Worm (Caenorhabditis elegans) whole organism, late embryonic: ENCODE results near the gene K06A4.7.

Experiments used
- C08G9.2 ChIP-seq: sonication (generic microtip); optimal IDR thresholded peaks from 2 replicates; lab custom pipeline; 2016; ENCODE audit warnings: mild to moderate bottlenecking, missing genetic modification characterization, moderate library complexity, missing compliant biosample characterization
- K09A11.1 ChIP-seq: sonication (generic microtip); optimal IDR thresholded peaks from 2 replicates; lab custom pipeline; 2017; ENCODE audit warnings: antibody characterized with exemption, mild to moderate bottlenecking, missing genetic modification characterization, missing compliant biosample characterization; ENCODE audit not compliant: insufficient read depth
- T23F11.4 ChIP-seq: fragments of 200-800 bp; sonication (Bioruptor generic); optimal IDR thresholded peaks from 2 replicates; lab custom pipeline; 2018; ENCODE audit warnings: mild to moderate bottlenecking, missing genetic modification characterization, missing compliant biosample characterization
- ahr-1 ChIP-seq: sonication (generic microtip); optimal IDR thresholded peaks from 2 replicates; lab custom pipeline; 2016; ENCODE audit warnings: missing genetic modification characterization, missing compliant biosample characterization
- ama-1 ChIP-seq: fragments of 150-350 bp; optimal IDR thresholded peaks from 2 replicates; lab custom pipeline; 2014
- ceh-14 ChIP-seq: sonication (generic microtip); optimal IDR thresholded peaks from 2 replicates; lab custom pipeline; 2016; ENCODE audit warnings: missing genotype, missing genetic modification characterization, missing compliant biosample characterization
- ceh-18 ChIP-seq: sonication (generic microtip); optimal IDR thresholded peaks from 2 replicates; lab custom pipeline; 2016; ENCODE audit warnings: missing genetic modification characterization, missing compliant biosample characterization
- ceh-19 ChIP-seq: fragments of 200-800 bp; sonication (Bioruptor generic); optimal IDR thresholded peaks from 2 replicates; lab custom pipeline; 2018; ENCODE audit warnings: mild to moderate bottlenecking, missing genetic modification characterization, missing compliant biosample characterization
- ceh-2 ChIP-seq: sonication (generic microtip); optimal IDR thresholded peaks from 2 replicates; lab custom pipeline; 2016; ENCODE audit warnings: missing genotype, missing genetic modification characterization, missing compliant biosample characterization
- ceh-22 ChIP-seq: sonication (generic microtip); optimal IDR thresholded peaks from 2 replicates; lab custom pipeline; 2017; ENCODE audit warnings: missing biosample characterization, missing genetic modification characterization
- ceh-31 ChIP-seq: sonication (generic microtip); optimal IDR thresholded peaks from 2 replicates; lab custom pipeline; 2016; ENCODE audit warnings: missing genetic modification characterization, missing compliant biosample characterization
- ceh-45 ChIP-seq: fragments of 200-800 bp; sonication (Bioruptor generic); IDR thresholded peaks from 2 replicates; pipeline ENCODE4 v1.3.6; 2022; ENCODE audit warnings: missing genetic modification reagents, missing genetic modification characterization, missing compliant biosample characterization
- ceh-6 ChIP-seq: fragments of 200-800 bp; sonication (Bioruptor generic); optimal IDR thresholded peaks from 2 replicates; lab custom pipeline; 2018; ENCODE audit warnings: mild to moderate bottlenecking, missing genetic modification characterization, missing compliant biosample characterization
- dve-1 ChIP-seq: sonication (generic microtip); optimal IDR thresholded peaks from 2 replicates; lab custom pipeline; 2017; ENCODE audit warnings: antibody characterized with exemption, mild to moderate bottlenecking, missing genetic modification characterization, missing compliant biosample characterization
- elt-2 ChIP-seq: sonication (generic microtip); optimal IDR thresholded peaks from 2 replicates; lab custom pipeline; 2016; ENCODE audit warnings: missing genetic modification reagents, missing genetic modification characterization, missing compliant biosample characterization
- elt-4 ChIP-seq: sonication (generic microtip); optimal IDR thresholded peaks from 2 replicates; lab custom pipeline; 2016; ENCODE audit warnings: missing genetic modification characterization, missing compliant biosample characterization
- ets-4 ChIP-seq: sonication (generic microtip); optimal IDR thresholded peaks from 2 replicates; lab custom pipeline; 2016; ENCODE audit warnings: missing genetic modification characterization, missing compliant biosample characterization
- eyg-1 ChIP-seq: sonication (generic microtip); optimal IDR thresholded peaks from 2 replicates; lab custom pipeline; 2016; ENCODE audit warnings: missing genotype, missing genetic modification characterization, missing compliant biosample characterization
- fax-1 ChIP-seq: sonication (generic microtip); optimal IDR thresholded peaks from 2 replicates; lab custom pipeline; 2016; ENCODE audit warnings: missing genotype, missing genetic modification characterization, missing compliant biosample characterization
- fkh-6 ChIP-seq: sonication (generic microtip); optimal IDR thresholded peaks from 2 replicates; lab custom pipeline; 2016; ENCODE audit warnings: missing genetic modification characterization, missing compliant biosample characterization
- hlh-13 ChIP-seq: fragments of 200-800 bp; sonication (Bioruptor generic); optimal IDR thresholded peaks from 2 replicates; lab custom pipeline; 2018; ENCODE audit warnings: mild to moderate bottlenecking, missing genetic modification characterization, missing compliant biosample characterization
- hlh-15 ChIP-seq: sonication (generic microtip); optimal IDR thresholded peaks from 2 replicates; lab custom pipeline; 2016; ENCODE audit warnings: missing genetic modification characterization, missing compliant biosample characterization
- hlh-8 ChIP-seq: sonication (generic microtip); optimal IDR thresholded peaks from 2 replicates; lab custom pipeline; 2016; ENCODE audit warnings: missing genotype, missing genetic modification characterization, missing compliant biosample characterization
- nfya-1 ChIP-seq: sonication (generic microtip); optimal IDR thresholded peaks from 2 replicates; lab custom pipeline; 2017; ENCODE audit warnings: missing genetic modification characterization, mild to moderate bottlenecking, missing compliant biosample characterization, antibody characterized with exemption, moderate library complexity
- nhr-11 ChIP-seq: fragments of 150-350 bp; optimal IDR thresholded peaks from 2 replicates; lab custom pipeline; 2014; ENCODE audit warnings: missing biosample characterization, missing genetic modification characterization
- nhr-232 ChIP-seq: sonication (generic microtip); optimal IDR thresholded peaks from 2 replicates; lab custom pipeline; 2016; ENCODE audit warnings: missing genetic modification characterization, missing compliant biosample characterization
- npax-4 ChIP-seq: sonication (generic microtip); optimal IDR thresholded peaks from 2 replicates; lab custom pipeline; 2016; ENCODE audit warnings: missing genetic modification characterization, missing compliant biosample characterization
- pax-1 ChIP-seq: fragments of 150-350 bp; optimal IDR thresholded peaks from 2 replicates; lab custom pipeline; 2014; ENCODE audit warnings: missing biosample characterization, missing genetic modification characterization
- pha-2 ChIP-seq: sonication (generic microtip); optimal IDR thresholded peaks from 2 replicates; lab custom pipeline; 2017; ENCODE audit warnings: mild to moderate bottlenecking, missing genetic modification characterization, missing compliant biosample characterization
- pqm-1 ChIP-seq: sonication (generic microtip); optimal IDR thresholded peaks from 2 replicates; lab custom pipeline; 2016; ENCODE audit warnings: missing genetic modification characterization, missing compliant biosample characterization
- sox-4 ChIP-seq: sonication (generic microtip); optimal IDR thresholded peaks from 2 replicates; lab custom pipeline; 2017; ENCODE audit warnings: mild to moderate bottlenecking, missing genetic modification characterization, inconsistent platforms, missing compliant biosample characterization
- tbx-2 ChIP-seq: sonication (generic microtip); optimal IDR thresholded peaks from 2 replicates; lab custom pipeline; 2016; ENCODE audit warnings: missing genetic modification characterization, missing compliant biosample characterization
- tbx-7 ChIP-seq: sonication (generic microtip); optimal IDR thresholded peaks from 2 replicates; lab custom pipeline; 2016; ENCODE audit warnings: missing genotype, missing genetic modification characterization, missing compliant biosample characterization
- ttx-3 ChIP-seq: sonication (generic microtip); optimal IDR thresholded peaks from 2 replicates; lab custom pipeline; 2016; ENCODE audit warnings: missing genetic modification reagents, missing genetic modification characterization, missing compliant biosample characterization
- unc-42 ChIP-seq: sonication (generic microtip); optimal IDR thresholded peaks from 2 replicates; lab custom pipeline; 2016; ENCODE audit warnings: missing genotype, missing genetic modification characterization, missing compliant biosample characterization
- unc-86 ChIP-seq: sonication (generic microtip); optimal IDR thresholded peaks from 2 replicates; lab custom pipeline; 2016; ENCODE audit warnings: missing genetic modification characterization, missing compliant biosample characterization
- zip-5 ChIP-seq: sonication (generic microtip); optimal IDR thresholded peaks from 2 replicates; lab custom pipeline; 2016; ENCODE audit warnings: missing genetic modification characterization, missing compliant biosample characterization

Gene K06A4.7

DNA sequence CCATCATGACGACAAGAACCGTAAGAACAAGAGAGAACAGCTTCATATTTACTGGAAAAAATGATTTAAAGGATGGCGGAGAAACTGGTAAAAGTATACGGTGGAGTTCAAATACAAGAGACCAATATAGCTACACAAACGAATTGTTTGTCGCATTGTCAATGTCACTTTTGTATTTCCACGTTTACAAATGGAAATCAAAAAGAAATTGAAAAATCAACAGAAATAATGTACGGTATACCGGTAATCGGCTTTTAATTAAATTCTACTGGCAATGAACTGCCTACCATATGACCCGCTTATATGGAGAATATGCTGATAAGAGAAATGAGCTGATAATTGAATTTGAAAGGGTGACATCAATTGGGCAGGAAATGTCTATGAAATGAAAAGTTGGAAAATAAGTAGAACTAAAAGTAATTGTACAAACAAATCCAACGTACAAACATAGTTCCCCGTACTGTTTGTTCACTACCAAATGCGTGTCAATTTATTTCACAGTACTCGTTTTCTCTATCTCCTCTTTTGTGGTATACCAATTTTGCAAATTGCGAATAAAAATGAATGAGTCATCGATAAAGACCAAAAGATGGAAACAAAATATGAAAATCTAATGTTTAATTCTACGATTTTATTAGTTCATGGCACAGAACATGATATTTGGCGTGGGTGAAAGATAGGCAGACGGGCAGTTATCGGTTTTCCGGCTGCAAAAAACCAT is at the start of gene K06A4.7:
TSS of gene K06A4.7 (minus strand) at position 51 of the 721 bp plus-strand sequence.
- TF ChIP-seq pha-2, result no peak
- TF ChIP-seq ceh-19 (GFP tag; lab: Kevin White, UChicago), result no peak
- peak; percentile 37 for TF ChIP-seq elt-2 (tag; lab: Kevin White, UChicago)

DNA sequence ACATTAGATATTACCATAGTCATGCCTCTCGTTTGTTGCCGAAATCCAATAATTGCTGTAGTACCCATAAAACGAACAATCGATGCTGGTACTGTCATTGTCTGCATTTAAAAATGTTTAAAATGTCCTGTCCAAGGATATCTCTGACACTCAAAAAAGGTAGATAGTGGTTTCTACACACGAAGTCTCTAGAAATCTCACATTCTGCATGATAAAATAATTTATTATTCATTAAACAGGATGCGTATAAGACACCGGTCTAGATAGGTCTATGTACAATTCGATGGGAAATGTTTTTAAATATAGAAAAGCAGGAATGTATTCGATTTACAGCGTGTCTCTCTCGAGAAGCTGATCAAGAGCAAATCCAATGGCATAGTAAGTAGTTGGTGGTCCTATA is 48.3 kb upstream of the K06A4.7 start, which contains the start of gene C50F4.12:
TSS of gene C50F4.12 (minus strand) at position 101 of the 400 bp plus-strand sequence.
- no peak for TF ChIP-seq ahr-1 (tag; lab: Kevin White, UChicago)
- TF ChIP-seq dve-1 (tag; lab: Kevin White, UChicago), result no peak
- no peak for TF ChIP-seq hlh-13 (GFP tag; lab: Kevin White, UChicago)
- no peak for TF ChIP-seq fax-1

DNA sequence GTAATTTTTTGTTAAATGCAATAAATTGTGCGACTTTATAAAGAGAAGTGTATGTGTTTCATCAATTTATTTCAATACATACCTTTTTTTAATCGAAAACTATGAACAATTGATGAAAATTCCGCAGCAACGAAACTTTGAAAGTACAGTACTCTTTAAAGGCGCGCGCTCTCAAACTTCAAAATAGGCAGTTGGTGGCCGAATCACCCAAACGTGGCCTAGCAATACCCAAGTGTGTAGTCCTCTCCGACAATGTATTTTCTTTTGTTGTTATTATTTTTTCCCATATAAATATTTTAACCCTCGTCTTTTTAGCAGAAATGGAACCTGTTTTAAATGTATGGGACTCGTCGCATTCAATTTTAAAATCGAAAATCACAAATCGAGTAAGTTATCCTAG is 45.2 kb upstream of the K06A4.7 start, which contains the start of gene C50F4.4:
TSS of gene C50F4.4 (plus strand) at position 267 of the 400 bp plus-strand sequence.
- TF ChIP-seq K09A11.1 (tag; lab: Kevin White, UChicago), result no peak
- TF ChIP-seq elt-2 (tag; lab: Kevin White, UChicago), result no peak
- peak; percentile 51 for TF ChIP-seq tbx-2
- TF ChIP-seq tbx-7 (tag; lab: Kevin White, UChicago), result peak; percentile 23
- TF ChIP-seq ceh-31, result peak; percentile 56
- TF ChIP-seq ets-4 (tag; lab: Kevin White, UChicago), result peak; percentile 47
- peak; percentile 73 for TF ChIP-seq C08G9.2
- peak; percentile 22 for TF ChIP-seq hlh-8 (tag; lab: Kevin White, UChicago)
- no peak for TF ChIP-seq ama-1 (lab: Kevin White, UChicago)
- no peak for TF ChIP-seq sox-4 (tag; lab: Kevin White, UChicago)
- TF ChIP-seq ceh-2, result peak; percentile 46

DNA sequence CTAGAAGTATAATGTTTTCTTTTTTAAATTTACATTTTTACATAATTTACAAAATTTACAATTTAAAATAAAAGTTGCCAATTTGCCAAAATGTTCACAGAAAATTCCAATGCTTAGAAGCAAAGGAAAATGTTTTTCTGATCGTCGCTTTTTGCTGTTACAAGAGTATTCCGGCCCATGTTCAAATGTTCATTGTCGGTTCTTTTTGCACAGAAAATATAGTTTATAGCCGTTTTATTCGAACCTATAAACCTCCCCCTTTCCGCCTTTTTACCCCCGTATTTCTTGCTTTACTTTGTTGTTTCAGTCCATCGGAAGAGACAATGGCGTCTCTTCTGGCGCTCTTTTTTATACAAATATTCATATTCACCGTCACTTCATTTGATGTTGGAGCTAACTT is 43.3 kb upstream of the K06A4.7 start, which contains the start of gene tag-329:
TSS of gene tag-329 (plus strand) at position 301 of the 400 bp plus-strand sequence.
- no peak for TF ChIP-seq ttx-3 (tag; lab: Kevin White, UChicago)
- no peak for TF ChIP-seq eyg-1 (tag; lab: Kevin White, UChicago)
- no peak for TF ChIP-seq zip-5
- no peak for TF ChIP-seq elt-2 (tag; lab: Kevin White, UChicago)
- no peak for TF ChIP-seq ceh-6
- no peak for TF ChIP-seq nhr-11 (tag; lab: Kevin White, UChicago)
- no peak for TF ChIP-seq ceh-19 (GFP tag; lab: Kevin White, UChicago)
- no peak for TF ChIP-seq unc-42 (tag; lab: Kevin White, UChicago)
- no peak for TF ChIP-seq ceh-31
- no peak for TF ChIP-seq ceh-22 (tag; lab: Kevin White, UChicago)
- no peak for TF ChIP-seq npax-4
- no peak for TF ChIP-seq tbx-7 (tag; lab: Kevin White, UChicago)
- TF ChIP-seq K09A11.1 (tag; lab: Kevin White, UChicago), result no peak
- no peak for TF ChIP-seq ceh-45
- TF ChIP-seq ceh-14, result no peak

DNA sequence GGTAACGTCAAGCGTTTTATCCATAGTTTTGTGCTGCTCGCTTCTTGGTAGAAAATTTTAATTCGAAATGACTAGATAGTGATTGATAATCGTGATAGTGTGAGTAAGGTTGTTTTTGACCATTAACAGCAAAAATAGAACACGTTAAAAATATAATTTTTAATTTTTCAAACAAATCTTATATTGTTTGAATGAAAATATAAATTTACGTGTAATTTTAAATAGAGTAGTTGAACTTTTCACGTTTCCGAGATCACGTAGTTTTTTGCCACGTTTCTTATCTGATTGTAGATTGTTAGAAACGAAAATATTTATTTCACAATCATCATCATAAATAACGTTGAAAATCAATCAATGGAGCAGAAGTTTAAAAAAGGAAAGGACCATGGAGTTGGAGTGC is 40.2 kb upstream of the K06A4.7 start, which contains the start of the genes C50F4.10 and pfk-1.2:
TSS of gene C50F4.10 (minus strand) at position 101 of the 400 bp plus-strand sequence.
TSS of gene pfk-1.2 (plus strand) at position 325 of the 400 bp plus-strand sequence.
- no peak for TF ChIP-seq nfya-1
- no peak for TF ChIP-seq ets-4 (tag; lab: Kevin White, UChicago)
- no peak for TF ChIP-seq dve-1 (tag; lab: Kevin White, UChicago)
- no peak for TF ChIP-seq pqm-1 (tag; lab: Kevin White, UChicago)
- TF ChIP-seq ceh-18 (tag; lab: Kevin White, UChicago), result no peak
- no peak for TF ChIP-seq T23F11.4 (GFP tag; lab: Kevin White, UChicago)
- no peak for TF ChIP-seq fkh-6 (tag; lab: Kevin White, UChicago)
- no peak for TF ChIP-seq unc-86 (tag; lab: Kevin White, UChicago)
- TF ChIP-seq fax-1, result no peak
- no peak for TF ChIP-seq pax-1
- TF ChIP-seq ceh-6, result no peak
- no peak for TF ChIP-seq ceh-19 (GFP tag; lab: Kevin White, UChicago)
- no peak for TF ChIP-seq zip-5
- TF ChIP-seq ceh-2, result no peak
- TF ChIP-seq nhr-232 (tag; lab: Kevin White, UChicago), result no peak
- no peak for TF ChIP-seq nhr-11 (tag; lab: Kevin White, UChicago)
- no peak for TF ChIP-seq hlh-15
- TF ChIP-seq elt-4 (tag; lab: Kevin White, UChicago), result no peak
